Fruit fly (Drosophila melanogaster) whole organism, prepupa: Measurements from ENCODE around the gene Klp10A.

Experiments used
- CG10631 ChIP-seq: fragments of 200-800 bp; sonication (Bioruptor generic); optimal IDR thresholded peaks from 2 replicates; lab custom pipeline; 2016; ENCODE audit warnings: missing biosample characterization, missing genetic modification characterization
- CG15336 ChIP-seq: fragments of 200-800 bp; sonication (Bioruptor generic); IDR thresholded peaks from 2 replicates; pipeline ENCODE4 v1.3.6; 2022; ENCODE audit warnings: missing biosample characterization, missing genetic modification characterization
- CG31627 ChIP-seq: fragments of 200-800 bp; sonication (Bioruptor generic); optimal IDR thresholded peaks from 3 replicates; lab custom pipeline; 2016; ENCODE audit warnings: missing biosample characterization, missing genetic modification characterization
- CG32006 ChIP-seq: fragments of 200-800 bp; sonication (Bioruptor generic); optimal IDR thresholded peaks from 3 replicates; lab custom pipeline; 2017; ENCODE audit warnings: missing biosample characterization, mild to moderate bottlenecking, missing genetic modification characterization
- CG6808 ChIP-seq: fragments of 200-800 bp; sonication (Bioruptor generic); optimal IDR thresholded peaks from 3 replicates; lab custom pipeline; 2017; ENCODE audit warnings: missing biosample characterization, missing genetic modification characterization, mild to moderate bottlenecking, moderate library complexity, missing genetic modification reagents
- CG6854 ChIP-seq: fragments of 200-800 bp; sonication (Bioruptor generic); optimal IDR thresholded peaks from 2 replicates; lab custom pipeline; 2017; ENCODE audit warnings: missing biosample characterization, mild to moderate bottlenecking, missing genetic modification characterization
- CG8632 ChIP-seq: fragments of 200-800 bp; sonication (Bioruptor generic); optimal IDR thresholded peaks from 3 replicates; lab custom pipeline; 2016; ENCODE audit warnings: missing biosample characterization, missing genetic modification characterization
- Eip93F ChIP-seq: fragments of 200-800 bp; sonication (Bioruptor generic); optimal IDR thresholded peaks from 2 replicates; lab custom pipeline; 2016; ENCODE audit warnings: missing biosample characterization, mild to moderate bottlenecking, missing genetic modification characterization
- Lpt ChIP-seq: fragments of 200-800 bp; sonication (Bioruptor generic); optimal IDR thresholded peaks from 3 replicates; lab custom pipeline; 2016; ENCODE audit warnings: missing biosample characterization, missing genetic modification characterization
- OdsH ChIP-seq: fragments of 200-800 bp; sonication (Bioruptor generic); optimal IDR thresholded peaks from 3 replicates; lab custom pipeline; 2016; ENCODE audit warnings: missing biosample characterization, missing genetic modification characterization
- cyc ChIP-seq: fragments of 200-800 bp; sonication (Bioruptor generic); optimal IDR thresholded peaks from 3 replicates; lab custom pipeline; 2016; ENCODE audit warnings: missing biosample characterization, missing genetic modification characterization

DNA sequence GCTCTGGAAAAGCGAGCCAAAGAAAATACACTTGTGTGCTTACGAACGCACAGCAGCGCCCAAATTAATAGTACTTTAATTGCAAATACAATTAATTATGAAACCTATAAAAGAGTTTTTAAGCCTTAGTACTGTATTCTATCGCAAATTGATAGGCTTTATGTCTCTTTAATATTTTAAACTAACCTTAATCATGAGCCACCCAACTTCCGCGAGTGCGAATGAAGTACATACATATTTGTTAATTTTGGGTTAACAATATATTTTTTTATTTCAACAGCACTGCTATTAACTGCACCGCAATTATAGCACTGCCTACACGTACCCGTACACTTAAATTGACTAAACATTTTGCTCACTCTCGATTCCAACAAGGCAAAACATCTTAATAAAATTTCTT, 55.7 kb downstream of the Klp10A start:
- peak; percentile 32 for TF ChIP-seq CG6808 (GFP tag; lab: Kevin White, UChicago)
- TF ChIP-seq CG6854, result no peak
- TF ChIP-seq Lpt (GFP tag; lab: Kevin White, UChicago), result peak; percentile 6
- TF ChIP-seq OdsH (GFP tag; lab: Kevin White, UChicago), result peak; percentile 64
- peak; percentile 14 for TF ChIP-seq CG31627 (GFP tag; lab: Kevin White, UChicago)
- peak; percentile 67 for TF ChIP-seq CG15336 (GFP tag; lab: Robert Waterston, UW)
- TF ChIP-seq cyc, result peak; percentile 26
- no peak for TF ChIP-seq CG8632 (GFP tag; lab: Kevin White, UChicago)
- TF ChIP-seq CG32006 (GFP tag; lab: Kevin White, UChicago), result peak; percentile 71
- no peak for TF ChIP-seq Eip93F (GFP tag; lab: Kevin White, UChicago)
- peak; percentile 45 for TF ChIP-seq CG10631 (GFP tag; lab: Kevin White, UChicago)
